Worm (Caenorhabditis elegans) whole organism, early embryonic: ENCODE results near the gene tsp-17.
A peak's percentile ranks its signal among the peaks of the same experiment; 100 is the strongest.

ENCODE experiments used
- B0310.2 ChIP-seq: sonication (generic microtip); optimal IDR thresholded peaks from 2 replicates; lab custom pipeline; 2016; ENCODE audit warnings: mild to moderate bottlenecking, missing genetic modification characterization, missing compliant biosample characterization
- F13C5.2 ChIP-seq: sonication (generic microtip); optimal IDR thresholded peaks from 2 replicates; lab custom pipeline; 2017; ENCODE audit warnings: mild to moderate bottlenecking, missing genetic modification characterization, inconsistent platforms, missing compliant biosample characterization
- aly-1 ChIP-seq: sonication (generic microtip); optimal IDR thresholded peaks from 2 replicates; lab custom pipeline; 2016; ENCODE audit warnings: missing genetic modification characterization, missing compliant biosample characterization
- ama-1 ChIP-seq: fragments of 150-350 bp; optimal IDR thresholded peaks from 2 replicates; lab custom pipeline; 2014
- ceh-13 ChIP-seq: fragments of 200-800 bp; sonication (Bioruptor generic); optimal IDR thresholded peaks from 2 replicates; lab custom pipeline; 2018; ENCODE audit warnings: mild to moderate bottlenecking, missing genetic modification characterization, missing compliant biosample characterization
- ceh-36 ChIP-seq: sonication (generic microtip); optimal IDR thresholded peaks from 2 replicates; lab custom pipeline; 2016; ENCODE audit warnings: missing genetic modification characterization, inconsistent platforms, missing compliant biosample characterization
- ets-7 ChIP-seq: sonication (generic microtip); optimal IDR thresholded peaks from 2 replicates; lab custom pipeline; 2016; ENCODE audit warnings: missing genotype, missing genetic modification characterization, missing compliant biosample characterization
- flt-1 ChIP-seq: fragments of 200-800 bp; sonication (Bioruptor generic); IDR thresholded peaks from 2 replicates; pipeline ENCODE4 v1.3.6; 2022; ENCODE audit warnings: missing genetic modification characterization, missing compliant biosample characterization
- hmbx-1 ChIP-seq: sonication (generic microtip); optimal IDR thresholded peaks from 2 replicates; lab custom pipeline; 2016; ENCODE audit warnings: mild to moderate bottlenecking, missing genetic modification characterization, missing compliant biosample characterization
- hmg-4 ChIP-seq: fragments of 200-800 bp; sonication (Bioruptor generic); optimal IDR thresholded peaks from 2 replicates; lab custom pipeline; 2018; ENCODE audit warnings: mild to moderate bottlenecking, missing genetic modification characterization, missing compliant biosample characterization
- hnd-1 ChIP-seq: sonication (generic microtip); optimal IDR thresholded peaks from 2 replicates; lab custom pipeline; 2016; ENCODE audit warnings: missing genetic modification characterization, missing compliant biosample characterization
- pes-1 ChIP-seq: fragments of 200-800 bp; sonication (Bioruptor generic); IDR thresholded peaks from 2 replicates; pipeline ENCODE4 v1.3.6; 2022; ENCODE audit warnings: missing genetic modification reagents, missing genetic modification characterization, missing compliant biosample characterization
- scrt-1 ChIP-seq: fragments of 200-800 bp; sonication (Bioruptor generic); IDR thresholded peaks from 2 replicates; pipeline ENCODE4 v1.3.6; 2022; ENCODE audit warnings: missing genetic modification characterization, missing compliant biosample characterization
- sea-1 ChIP-seq: fragments of 200-800 bp; sonication (Bioruptor generic); conservative IDR thresholded peaks from 2 replicates; pipeline ENCODE4 v1.3.6; 2022; ENCODE audit warnings: missing genetic modification characterization, missing compliant biosample characterization
- tbx-11 ChIP-seq: fragments of 200-800 bp; sonication (Bioruptor generic); IDR thresholded peaks from 2 replicates; pipeline ENCODE4 v1.3.6; 2022; ENCODE audit warnings: missing genetic modification characterization, missing compliant biosample characterization
- tbx-37 ChIP-seq: fragments of 200-800 bp; sonication (Bioruptor generic); conservative IDR thresholded peaks from 2 replicates; pipeline ENCODE4 v1.3.6; 2022; ENCODE audit warnings: missing genetic modification reagents, missing genetic modification characterization, missing compliant biosample characterization
- tra-4 ChIP-seq: sonication (generic microtip); optimal IDR thresholded peaks from 2 replicates; lab custom pipeline; 2017; ENCODE audit warnings: missing genetic modification characterization, missing compliant biosample characterization

Gene tsp-17

DNA sequence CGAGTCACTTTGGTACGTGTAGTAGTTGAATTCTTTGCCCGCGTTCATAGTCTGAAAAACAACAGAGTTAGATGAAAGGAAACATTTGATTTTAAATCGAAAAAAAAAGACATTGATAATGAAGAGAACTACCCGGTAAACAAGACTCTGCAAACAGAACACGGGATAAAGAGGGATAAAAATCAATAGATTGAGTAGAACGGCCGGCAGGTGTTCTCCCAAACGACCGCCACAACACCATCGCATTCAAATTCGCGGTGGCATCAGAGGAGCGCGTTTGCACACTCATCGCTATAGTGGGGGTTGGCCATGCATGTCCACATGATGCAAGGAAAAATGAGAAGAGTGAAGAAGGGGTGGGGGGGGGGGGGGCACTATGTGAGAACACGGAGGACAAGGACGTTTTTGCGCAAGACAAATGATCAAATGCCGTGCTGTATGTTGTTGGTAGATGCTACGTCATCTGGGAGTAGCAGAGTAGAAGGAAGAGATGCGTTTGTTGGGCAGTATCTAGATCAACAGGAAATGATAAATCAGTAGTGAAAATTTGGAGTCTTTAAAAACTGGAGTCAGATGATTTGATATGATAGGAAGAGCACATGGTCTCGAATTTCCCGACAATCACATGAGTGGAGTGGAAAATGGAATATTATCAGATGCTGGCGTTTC, 2.3 kb upstream of the tsp-17 start, which contains the start of gene tag-52:
Gene tag-52, minus strand, starts transcription at position 51 of the 669 bp plus-strand sequence.
- TF ChIP-seq flt-1 (GFP tag; lab: Robert Waterston, UW) = no peak
- TF ChIP-seq aly-1 = no peak
- no peak for TF ChIP-seq tbx-11 (GFP tag; lab: Robert Waterston, UW)
- TF ChIP-seq ets-7 (tag; lab: Kevin White, UChicago) = no peak
- peak; percentile 34 for TF ChIP-seq ceh-36 (tag; lab: Kevin White, UChicago)
- TF ChIP-seq F13C5.2 (tag; lab: Kevin White, UChicago) = peak; percentile 65
- TF ChIP-seq hmg-4 (GFP tag; lab: Kevin White, UChicago) = peak; percentile 88
- TF ChIP-seq pes-1 (GFP tag; lab: Robert Waterston, UW) = no peak
- TF ChIP-seq sea-1 (GFP tag; lab: Robert Waterston, UW) = no peak
- TF ChIP-seq tbx-37 = no peak
- no peak for TF ChIP-seq scrt-1 (GFP tag; lab: Robert Waterston, UW)
- TF ChIP-seq B0310.2 (tag; lab: Kevin White, UChicago) = no peak

DNA sequence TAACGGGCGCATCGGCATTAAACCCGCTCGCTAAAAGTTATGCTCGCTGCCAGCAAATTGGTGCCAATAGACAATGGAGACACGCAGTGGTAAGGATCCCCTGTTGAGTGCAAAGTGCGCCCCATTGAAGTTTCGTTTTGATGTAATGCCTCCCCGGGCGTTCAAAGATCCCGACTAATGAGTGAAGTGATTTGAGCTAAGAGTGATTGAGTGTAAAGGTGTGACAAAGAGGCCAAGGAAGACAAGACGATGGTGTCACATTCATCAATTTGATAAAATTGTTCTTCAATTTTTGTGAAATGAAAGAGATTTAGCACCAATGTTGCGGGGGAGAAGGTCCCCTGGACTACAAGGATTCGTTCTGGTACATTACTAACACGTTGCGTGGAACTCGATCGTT, 2.1 kb downstream of the tsp-17 start:
- TF ChIP-seq tbx-37 (no peak), hmg-4 (GFP tag; lab: Kevin White, UChicago) (peak; percentile 25), sea-1 (GFP tag; lab: Robert Waterston, UW) (no peak)

DNA sequence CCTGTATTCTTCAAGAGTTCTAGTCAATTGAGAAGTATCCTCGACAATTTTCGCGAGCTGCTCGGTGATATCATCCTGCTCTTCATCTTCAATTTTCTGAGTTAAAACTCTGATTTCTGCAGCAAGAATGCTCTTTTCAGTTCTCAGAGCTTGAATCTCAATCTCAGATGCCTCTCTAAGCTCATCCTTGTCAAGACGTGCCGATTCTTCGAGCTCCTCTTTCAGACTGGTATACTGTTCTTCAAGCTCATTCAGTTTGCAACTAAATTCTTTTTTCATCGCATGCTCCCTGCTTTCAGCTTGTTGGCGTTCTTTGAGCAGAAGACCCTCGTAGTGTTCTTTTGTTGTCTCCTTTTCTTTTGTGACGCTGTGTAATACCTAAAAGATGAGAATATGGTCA, 5.5 kb downstream of the tsp-17 start:
- no peak for TF ChIP-seq hmg-4 (GFP tag; lab: Kevin White, UChicago)
- TF ChIP-seq tra-4 (tag; lab: Kevin White, UChicago) = no peak
- no peak for TF ChIP-seq ama-1 (lab: Kevin White, UChicago)
- TF ChIP-seq tbx-11 (GFP tag; lab: Robert Waterston, UW) = no peak
- TF ChIP-seq hmbx-1 (tag; lab: Kevin White, UChicago) = no peak
- TF ChIP-seq tbx-37 = no peak
- no peak for TF ChIP-seq hnd-1 (tag; lab: Kevin White, UChicago)
- no peak for TF ChIP-seq flt-1 (GFP tag; lab: Robert Waterston, UW)
- no peak for TF ChIP-seq scrt-1 (GFP tag; lab: Robert Waterston, UW)
- no peak for TF ChIP-seq ets-7 (tag; lab: Kevin White, UChicago)
- TF ChIP-seq pes-1 (GFP tag; lab: Robert Waterston, UW) = no peak
- no peak for TF ChIP-seq ceh-36 (tag; lab: Kevin White, UChicago)
- TF ChIP-seq sea-1 (GFP tag; lab: Robert Waterston, UW) = no peak
- no peak for TF ChIP-seq aly-1
- no peak for TF ChIP-seq B0310.2 (tag; lab: Kevin White, UChicago)

DNA sequence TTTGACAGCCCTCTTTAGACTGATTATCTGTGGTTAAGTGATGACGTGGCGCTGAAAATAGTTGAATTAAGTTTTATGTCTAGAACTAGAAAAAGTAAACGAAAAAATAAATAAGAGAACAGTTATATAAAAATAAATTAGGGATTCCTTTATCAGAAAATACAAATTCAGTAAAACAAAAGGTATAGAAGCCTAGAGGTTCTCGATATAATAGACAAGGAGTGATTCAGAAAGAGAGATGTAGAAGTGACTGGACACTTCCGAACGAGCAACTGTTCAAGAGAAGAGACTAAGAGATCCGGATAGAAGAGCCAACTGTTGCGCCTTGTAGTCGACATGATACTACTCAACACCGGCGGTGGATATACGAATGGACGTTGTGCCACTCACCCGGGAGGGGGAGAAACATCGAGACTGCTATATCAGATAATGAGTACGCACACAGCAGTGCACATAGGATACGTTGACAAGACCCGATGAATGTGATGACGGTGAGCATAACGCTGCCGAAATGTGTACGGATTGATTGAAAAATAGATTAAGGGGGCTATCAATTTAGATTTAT, 8.3 kb downstream of the tsp-17 start, which contains the start of gene tag-278:
Gene tag-278, minus strand, starts transcription at position 51 of the 565 bp plus-strand sequence.
- TF ChIP-seq B0310.2 (tag; lab: Kevin White, UChicago) = no peak
- no peak for TF ChIP-seq scrt-1 (GFP tag; lab: Robert Waterston, UW)
- TF ChIP-seq F13C5.2 (tag; lab: Kevin White, UChicago) = no peak
- TF ChIP-seq sea-1 (GFP tag; lab: Robert Waterston, UW) = no peak
- no peak for TF ChIP-seq hmg-4 (GFP tag; lab: Kevin White, UChicago)
- TF ChIP-seq ceh-36 (tag; lab: Kevin White, UChicago) = no peak
- TF ChIP-seq tbx-37 = no peak
- TF ChIP-seq ceh-13 (GFP tag; lab: Kevin White, UChicago) = no peak
- TF ChIP-seq tbx-11 (GFP tag; lab: Robert Waterston, UW) = no peak
- no peak for TF ChIP-seq ama-1 (lab: Kevin White, UChicago)
- no peak for TF ChIP-seq aly-1
- TF ChIP-seq tra-4 (tag; lab: Kevin White, UChicago) = no peak
- no peak for TF ChIP-seq ets-7 (tag; lab: Kevin White, UChicago)
- TF ChIP-seq pes-1 (GFP tag; lab: Robert Waterston, UW) = no peak
- no peak for TF ChIP-seq hmbx-1 (tag; lab: Kevin White, UChicago)
- no peak for TF ChIP-seq flt-1 (GFP tag; lab: Robert Waterston, UW)
- TF ChIP-seq hnd-1 (tag; lab: Kevin White, UChicago) = no peak

DNA sequence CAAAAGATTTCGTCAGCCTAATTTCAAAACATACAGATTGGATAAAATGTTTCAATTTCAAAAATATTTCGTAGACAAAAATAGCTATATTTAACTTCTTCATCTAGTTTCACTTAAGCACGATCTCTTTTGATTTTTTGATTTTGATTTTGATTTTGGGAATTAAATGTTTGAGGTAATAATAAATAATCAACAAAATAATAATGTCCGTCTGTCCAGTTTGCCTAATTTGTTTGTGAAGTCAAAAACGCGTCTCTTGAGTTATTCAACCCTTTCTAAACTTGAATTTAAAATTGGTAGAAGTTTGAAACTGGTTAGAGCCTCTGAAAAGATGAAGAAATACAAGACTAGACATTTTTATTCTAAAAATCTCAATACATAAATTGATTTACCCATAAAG, 8.8 kb downstream of the tsp-17 start:
- TF ChIP-seq ceh-36 (tag; lab: Kevin White, UChicago) (no peak), B0310.2 (tag; lab: Kevin White, UChicago) (no peak), aly-1 (no peak), hnd-1 (tag; lab: Kevin White, UChicago) (no peak), tbx-37 (no peak), F13C5.2 (tag; lab: Kevin White, UChicago) (no peak), pes-1 (GFP tag; lab: Robert Waterston, UW) (no peak)

DNA sequence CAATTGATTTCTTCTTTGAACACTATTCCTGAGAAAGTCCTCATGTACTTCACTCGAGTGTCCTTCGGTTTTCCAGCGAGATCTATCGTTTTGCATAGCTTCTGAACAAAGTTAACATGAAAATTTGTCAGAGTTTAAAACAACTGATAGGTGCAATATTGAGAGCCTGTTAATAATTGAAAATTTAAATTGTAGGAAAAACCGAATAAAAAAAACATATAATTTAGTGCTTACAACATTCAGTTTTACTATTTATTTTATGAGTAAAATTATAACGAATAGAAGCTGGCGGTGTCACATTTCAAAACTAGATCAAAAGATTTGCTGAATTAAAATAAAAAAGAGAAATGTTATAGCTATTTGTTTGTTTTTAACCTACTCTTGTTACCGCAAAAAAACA, 12.2 kb downstream of the tsp-17 start, which contains the start of gene C02F12.8:
Gene C02F12.8, minus strand, starts transcription at position 101 of the 400 bp plus-strand sequence.
- TF ChIP-seq ceh-13 (GFP tag; lab: Kevin White, UChicago) = no peak

DNA sequence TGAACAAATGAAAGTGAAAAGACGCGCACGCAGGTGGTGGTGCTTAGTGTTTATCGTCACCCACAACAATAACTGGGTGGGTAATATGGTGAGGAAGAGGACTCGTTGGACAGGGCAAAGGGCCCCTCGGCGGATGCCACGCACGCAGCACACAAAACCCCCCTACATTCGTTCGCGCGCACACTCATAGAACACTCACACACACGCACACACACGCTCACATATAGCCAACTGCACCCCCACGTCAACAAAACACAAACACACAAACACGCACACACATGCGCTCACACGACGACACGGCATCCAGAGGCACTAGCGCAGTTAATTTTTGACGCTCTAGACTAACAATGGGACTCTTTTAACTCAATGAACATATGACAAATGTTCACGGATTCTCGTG, 13.2 kb downstream of the tsp-17 start:
- TF ChIP-seq ceh-13 (GFP tag; lab: Kevin White, UChicago) (no peak), B0310.2 (tag; lab: Kevin White, UChicago) (no peak), tra-4 (tag; lab: Kevin White, UChicago) (no peak), hmg-4 (GFP tag; lab: Kevin White, UChicago) (peak; percentile 86), pes-1 (GFP tag; lab: Robert Waterston, UW) (peak; percentile 56; the same call in 1 of the 2 replicates), F13C5.2 (tag; lab: Kevin White, UChicago) (peak; percentile 77), scrt-1 (GFP tag; lab: Robert Waterston, UW) (no peak), tbx-37 (peak; percentile 37; the same call in 1 of the 2 replicates), ama-1 (lab: Kevin White, UChicago) (no peak), flt-1 (GFP tag; lab: Robert Waterston, UW) (no peak), sea-1 (GFP tag; lab: Robert Waterston, UW) (0 out of 2 replicates have a peak, but pooled peaks have one; percentile 40), aly-1 (peak; percentile 35), ceh-36 (tag; lab: Kevin White, UChicago) (no peak), tbx-11 (GFP tag; lab: Robert Waterston, UW) (no peak), hmbx-1 (tag; lab: Kevin White, UChicago) (no peak), ets-7 (tag; lab: Kevin White, UChicago) (no peak), hnd-1 (tag; lab: Kevin White, UChicago) (no peak)
